Fruit fly (Drosophila melanogaster): Measurements from ENCODE around the gene Gr94a.

Gr94a gene

DNA sequence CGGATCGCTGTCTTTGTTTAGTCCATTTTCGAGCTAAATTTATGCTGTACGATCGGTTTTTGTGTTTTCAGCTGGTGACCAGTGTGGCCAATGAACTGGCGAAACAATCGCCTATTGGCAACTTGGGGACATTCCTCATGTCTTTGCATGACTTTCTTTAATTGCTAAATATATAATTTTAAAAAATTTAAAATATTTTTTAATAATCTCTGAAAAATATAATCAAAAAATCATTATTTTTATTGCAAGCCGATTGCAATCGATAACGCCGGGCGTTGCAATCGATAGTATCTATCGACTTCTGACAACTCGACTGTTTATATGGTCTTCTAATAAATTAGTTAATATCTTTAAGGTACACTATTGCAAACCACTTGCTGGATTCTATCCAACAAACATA, 9.7 kb downstream of the Gr94a start, which contains the start of the genes sav and Ublcp1 (continued):
- TF ChIP-seq ranshi (GFP tag; IDR thresholded peaks at IDR 0.05) (no peak), sna (GFP tag; IDR thresholded peaks at IDR 0.05; ENCODE audit: partially characterized antibody) (peak; percentile 93), Nf-YC (tag; optimal IDR thresholded peaks at IDR 0.05) (peak; percentile 9), Vsx1 (GFP tag; optimal IDR thresholded peaks at IDR 0.05) (no peak), CG9932 (GFP tag; IDR thresholded peaks at IDR 0.05) (peak; percentile 41; the same call in 1 of the 2 replicates), Lhr (GFP tag; optimal IDR thresholded peaks at IDR 0.05) (no peak), CG13775 (GFP tag; optimal IDR thresholded peaks at IDR 0.05) (peak; percentile 40), CG14050 (GFP tag; IDR thresholded peaks at IDR 0.05) (no peak), CG6272 (GFP tag; IDR thresholded peaks at IDR 0.05) (peak; percentile 19; the same call in 1 of the 2 replicates), CG2120 (GFP tag; optimal IDR thresholded peaks at IDR 0.05) (peak; percentile 32), CG10267 (tag; optimal IDR thresholded peaks at IDR 0.05) (peak; percentile 64), unc-4 (GFP tag; IDR thresholded peaks at IDR 0.05; ENCODE audit: partially characterized antibody) (peak; percentile 90), CG16813 (GFP tag; IDR thresholded peaks at IDR 0.05; ENCODE audit: partially characterized antibody) (peak; percentile 91), Tbp (GFP tag; optimal IDR thresholded peaks at IDR 0.05) (no peak), tgo (GFP tag; IDR thresholded peaks at IDR 0.05) (0 out of 3 replicates have a peak, but pooled peaks have one; percentile 14), CG3065 (GFP tag; optimal IDR thresholded peaks at IDR 0.05) (no peak), tap (tag; optimal IDR thresholded peaks at IDR 0.05) (peak; percentile 17), Dp (GFP tag; optimal IDR thresholded peaks at IDR 0.05) (peak; percentile 36), Sox102F (GFP tag; optimal IDR thresholded peaks at IDR 0.05) (peak; percentile 30), hbn (GFP tag; IDR thresholded peaks at IDR 0.05; ENCODE audit: partially characterized antibody) (peak; percentile 88), row (GFP tag; IDR thresholded peaks at IDR 0.05) (peak; percentile 67), Elba2 (GFP tag; optimal IDR thresholded peaks at IDR 0.05) (peak; percentile 74), Bgb (GFP tag; IDR thresholded peaks at IDR 0.05; ENCODE audit: partially characterized antibody) (peak; percentile 87), BEAF-32 (GFP tag; optimal IDR thresholded peaks at IDR 0.05) (peak; percentile 76), nom (GFP tag; optimal IDR thresholded peaks at IDR 0.05) (no peak), tin (GFP tag; optimal IDR thresholded peaks at IDR 0.05) (peak; percentile 44), zfh2 (GFP tag; optimal IDR thresholded peaks at IDR 0.05) (no peak), CG6175 (GFP tag; IDR thresholded peaks at IDR 0.05) (no peak), Hmr (GFP tag; optimal IDR thresholded peaks at IDR 0.05) (peak; percentile 6), fd102C (GFP tag; optimal IDR thresholded peaks at IDR 0.05) (no peak), CG14860 (GFP tag; IDR thresholded peaks at IDR 0.05; ENCODE audit: partially characterized antibody) (peak; percentile 84), CG13296 (GFP tag; optimal IDR thresholded peaks at IDR 0.05) (no peak), Dll (GFP tag; IDR thresholded peaks at IDR 0.05; ENCODE audit: partially characterized antibody) (peak; percentile 95), CG6683 (GFP tag; optimal IDR thresholded peaks at IDR 0.05) (no peak), CG12391 (tag; optimal IDR thresholded peaks at IDR 0.05) (peak; percentile 65), ato (GFP tag; IDR thresholded peaks at IDR 0.05; ENCODE audit: partially characterized antibody) (peak; percentile 59; the same call in 1 of the 2 replicates), Chrac-16 (GFP tag; optimal IDR thresholded peaks at IDR 0.05) (peak; percentile 17), CG32532 (GFP tag; IDR thresholded peaks at IDR 0.05) (0 out of 2 replicates have a peak, but pooled peaks have one; percentile 14), Spps (tag; optimal IDR thresholded peaks at IDR 0.05) (peak; percentile 17), Ada2b (GFP tag; IDR thresholded peaks at IDR 0.05) (no peak), ap (GFP tag; IDR thresholded peaks at IDR 0.05) (no peak), dpn (GFP tag; optimal IDR thresholded peaks at IDR 0.05) (peak in 1 of 2 experiments; percentile 38), CG2129 (GFP tag; IDR thresholded peaks at IDR 0.05; ENCODE audit: partially characterized antibody) (peak; percentile 92), chn (GFP tag; optimal IDR thresholded peaks at IDR 0.05) (peak; percentile 6), CG4820 (GFP tag; optimal IDR thresholded peaks at IDR 0.05) (no peak), CG1602 (GFP tag; optimal IDR thresholded peaks at IDR 0.05) (peak; percentile 19), bsh (GFP tag; optimal IDR thresholded peaks at IDR 0.05) (peak in 1 of 2 experiments; percentile 12), sug (tag; optimal IDR thresholded peaks at IDR 0.05) (peak; percentile 13), Deaf1 (tag; optimal IDR thresholded peaks at IDR 0.05) (peak; percentile 21)

All from whole organism, embryonic.